Worm (Caenorhabditis elegans) whole organism, young adult: ENCODE measurements around the gene sod-1.
A peak's percentile ranks its signal among the peaks of the same experiment; 100 is the strongest.

Source experiments
- B0035.1 ChIP-seq: sonication (generic microtip); optimal IDR thresholded peaks from 2 replicates; lab custom pipeline; 2016; ENCODE audit warnings: missing genetic modification characterization, mild to moderate bottlenecking, missing compliant biosample characterization, missing genotype, missing genetic modification reagents
- C17E4.6 ChIP-seq: fragments of 200-800 bp; sonication (Bioruptor generic); IDR thresholded peaks from 2 replicates; pipeline ENCODE4 v1.3.6; 2022; ENCODE audit warnings: missing genetic modification reagents, missing genetic modification characterization, missing compliant biosample characterization
- D2030.7 ChIP-seq: fragments of 200-800 bp; sonication (Bioruptor generic); IDR thresholded peaks from 2 replicates; pipeline ENCODE4 v1.3.6; 2022; ENCODE audit warnings: missing genetic modification reagents, missing genetic modification characterization, missing compliant biosample characterization
- F23B12.7 ChIP-seq: sonication (generic microtip); optimal IDR thresholded peaks from 2 replicates; lab custom pipeline; 2017; ENCODE audit warnings: missing genetic modification characterization, mild to moderate bottlenecking, missing compliant biosample characterization, antibody characterized with exemption, moderate library complexity; ENCODE audit not compliant: insufficient read depth
- F52B5.7 ChIP-seq: sonication (generic microtip); optimal IDR thresholded peaks from 2 replicates; lab custom pipeline; 2016; ENCODE audit warnings: mild to moderate bottlenecking, missing genetic modification characterization, missing compliant biosample characterization
- F55B11.4 ChIP-seq: sonication (generic microtip); optimal IDR thresholded peaks from 2 replicates; lab custom pipeline; 2016; ENCODE audit warnings: missing compliant biosample characterization, missing genetic modification characterization, borderline replicate concordance; ENCODE audit not compliant: insufficient read depth
- F57A8.1 ChIP-seq: fragments of 200-800 bp; sonication (Bioruptor generic); optimal IDR thresholded peaks from 2 replicates; lab custom pipeline; 2018; ENCODE audit warnings: mild to moderate bottlenecking, missing genetic modification characterization, moderate library complexity, missing compliant biosample characterization
- T26A5.8 ChIP-seq: sonication (generic microtip); optimal IDR thresholded peaks from 2 replicates; lab custom pipeline; 2016; ENCODE audit warnings: missing genetic modification characterization, missing compliant biosample characterization
- Y95B8A.8 ChIP-seq: fragments of 200-800 bp; sonication (Bioruptor generic); IDR thresholded peaks from 2 replicates; pipeline ENCODE4 v1.3.6; 2022; ENCODE audit warnings: missing genetic modification reagents, missing genetic modification characterization, missing compliant biosample characterization
- ZK185.1 ChIP-seq: sonication (generic microtip); optimal IDR thresholded peaks from 2 replicates; lab custom pipeline; 2016; ENCODE audit warnings: mild to moderate bottlenecking, missing genetic modification characterization, missing compliant biosample characterization; ENCODE audit not compliant: poor library complexity, severe bottlenecking
- attf-6 ChIP-seq: fragments of 200-800 bp; sonication (Bioruptor generic); IDR thresholded peaks from 2 replicates; pipeline ENCODE4 v1.3.6; 2022; ENCODE audit warnings: missing genetic modification reagents, missing genetic modification characterization, missing compliant biosample characterization
- bed-2 ChIP-seq: fragments of 200-800 bp; sonication (Bioruptor generic); IDR thresholded peaks from 2 replicates; pipeline ENCODE4 v1.3.6; 2022; ENCODE audit warnings: missing genetic modification reagents, missing genetic modification characterization, missing compliant biosample characterization
- ccch-3 ChIP-seq: fragments of 200-800 bp; sonication (Bioruptor generic); optimal IDR thresholded peaks from 2 replicates; lab custom pipeline; 2018; ENCODE audit warnings: mild to moderate bottlenecking, missing genetic modification characterization, missing compliant biosample characterization
- ceh-27 ChIP-seq: fragments of 200-800 bp; sonication (Bioruptor generic); optimal IDR thresholded peaks from 2 replicates; lab custom pipeline; 2018; ENCODE audit warnings: mild to moderate bottlenecking, missing genetic modification characterization, moderate library complexity, missing compliant biosample characterization
- ceh-91 ChIP-seq: fragments of 200-800 bp; sonication (Bioruptor generic); IDR thresholded peaks from 2 replicates; pipeline ENCODE4 v1.3.6; 2022; ENCODE audit warnings: missing genetic modification reagents, missing genetic modification characterization, missing compliant biosample characterization
- ekl-4 ChIP-seq: fragments of 200-800 bp; sonication (Bioruptor generic); IDR thresholded peaks from 2 replicates; pipeline ENCODE4 v1.3.6; 2022; ENCODE audit warnings: missing genetic modification reagents, missing genetic modification characterization, missing compliant biosample characterization
- hmg-1.2 ChIP-seq: fragments of 200-800 bp; sonication (Bioruptor generic); IDR thresholded peaks from 2 replicates; pipeline ENCODE4 v1.3.6; 2022; ENCODE audit warnings: missing genetic modification reagents, missing genetic modification characterization, missing compliant biosample characterization
- hmg-20 ChIP-seq: fragments of 200-800 bp; sonication (Bioruptor generic); IDR thresholded peaks from 2 replicates; pipeline ENCODE4 v1.3.6; 2022; ENCODE audit warnings: missing genetic modification reagents, missing genetic modification characterization, missing compliant biosample characterization
- hsf-1 ChIP-seq: fragments of 200-800 bp; sonication (Bioruptor generic); IDR thresholded peaks from 2 replicates; pipeline ENCODE4 v1.3.6; 2022; ENCODE audit warnings: missing genetic modification reagents, missing genetic modification characterization, missing compliant biosample characterization
- let-607 ChIP-seq, 2 experiments: fragments of 200-800 bp in 1 of 2; sonication (Bioruptor generic) in 1 of 2; sonication (generic microtip) in 1 of 2; optimal IDR thresholded peaks; 2 replicates each; lab custom pipeline; 2016 to 2018; ENCODE audit warnings: mild to moderate bottlenecking in 2 of 2, missing compliant biosample characterization in 2 of 2, missing genetic modification characterization in 2 of 2, moderate library complexity in 2 of 2, missing genotype in 1 of 2
- lin-35 ChIP-seq, 3 experiments: fragments of 150-350 bp in 2 of 3; sonication (generic microtip) in 1 of 3; optimal IDR thresholded peaks; 2 replicates each; lab custom pipeline; 2014 to 2018; ENCODE audit warnings: missing biosample characterization in 3 of 3, missing genetic modification characterization in 3 of 3, missing genetic modification reagents in 3 of 3
- lin-40 ChIP-seq: sonication (generic microtip); optimal IDR thresholded peaks from 2 replicates; lab custom pipeline; 2016; ENCODE audit warnings: missing genetic modification characterization, mild to moderate bottlenecking, missing compliant biosample characterization, missing genotype, missing genetic modification reagents
- lir-1 ChIP-seq: fragments of 200-800 bp; sonication (Bioruptor generic); conservative IDR thresholded peaks from 2 replicates; pipeline ENCODE4 v1.3.6; 2022; ENCODE audit warnings: missing genetic modification reagents, missing genetic modification characterization, missing compliant biosample characterization
- lsl-1 ChIP-seq: fragments of 200-800 bp; sonication (Bioruptor generic); optimal IDR thresholded peaks from 2 replicates; lab custom pipeline; 2018; ENCODE audit warnings: mild to moderate bottlenecking, missing genetic modification characterization, moderate library complexity, missing compliant biosample characterization
- lsy-27 ChIP-seq: sonication (generic microtip); optimal IDR thresholded peaks from 2 replicates; lab custom pipeline; 2017; ENCODE audit warnings: missing genetic modification characterization, mild to moderate bottlenecking, missing compliant biosample characterization, antibody characterized with exemption, missing genotype, borderline replicate concordance; ENCODE audit not compliant: insufficient read depth
- madf-10 ChIP-seq: sonication (generic microtip); optimal IDR thresholded peaks from 2 replicates; lab custom pipeline; 2016; ENCODE audit warnings: mild to moderate bottlenecking, missing genetic modification characterization, missing compliant biosample characterization
- madf-3 ChIP-seq: fragments of 200-800 bp; sonication (Bioruptor generic); IDR thresholded peaks from 2 replicates; pipeline ENCODE4 v1.3.6; 2022; ENCODE audit warnings: missing genetic modification reagents, missing genetic modification characterization, missing compliant biosample characterization
- madf-6 ChIP-seq: fragments of 200-800 bp; sonication (Bioruptor generic); IDR thresholded peaks from 2 replicates; pipeline ENCODE4 v1.3.6; 2022; ENCODE audit warnings: missing genetic modification reagents, missing genetic modification characterization, missing compliant biosample characterization
- mes-4 ChIP-seq: sonication (generic microtip); optimal IDR thresholded peaks from 2 replicates; lab custom pipeline; 2016; ENCODE audit warnings: missing genotype, missing genetic modification characterization, missing compliant biosample characterization
- nfya-1 ChIP-seq: sonication (generic microtip); optimal IDR thresholded peaks from 2 replicates; lab custom pipeline; 2017; ENCODE audit warnings: antibody characterized with exemption, missing compliant biosample characterization, missing genetic modification characterization, borderline replicate concordance; ENCODE audit not compliant: insufficient read depth
- nhr-179 ChIP-seq: sonication (generic microtip); optimal IDR thresholded peaks from 2 replicates; lab custom pipeline; 2016; ENCODE audit warnings: mild to moderate bottlenecking, missing genetic modification characterization, missing compliant biosample characterization
- rcor-1 ChIP-seq: fragments of 200-800 bp; sonication (Bioruptor generic); IDR thresholded peaks from 2 replicates; pipeline ENCODE4 v1.3.6; 2022; ENCODE audit warnings: missing genetic modification reagents, missing genetic modification characterization, missing compliant biosample characterization
- rec-8 ChIP-seq, 2 experiments: sonication (generic microtip); optimal IDR thresholded peaks; 2 replicates each; lab custom pipeline; 2016; ENCODE audit warnings: mild to moderate bottlenecking in 2 of 2, missing genetic modification characterization in 2 of 2, missing genetic modification reagents in 2 of 2, missing genotype in 2 of 2, missing biosample characterization in 1 of 2, missing compliant biosample characterization in 1 of 2, moderate library complexity in 1 of 2
- rpc-1 ChIP-seq, 2 experiments: fragments of 150-350 bp in 1 of 2; sonication (generic microtip) in 1 of 2; optimal IDR thresholded peaks; 2 replicates each; lab custom pipeline; 2014 to 2018; ENCODE audit warnings: missing biosample characterization in 1 of 2, missing genetic modification characterization in 1 of 2, missing genetic modification reagents in 1 of 2, missing genotype in 1 of 2
- sea-2 ChIP-seq: fragments of 200-800 bp; sonication (Bioruptor generic); IDR thresholded peaks from 2 replicates; pipeline ENCODE4 v1.3.6; 2022; ENCODE audit warnings: missing genetic modification characterization, missing compliant biosample characterization
- snpc-1.1 ChIP-seq: sonication (generic microtip); optimal IDR thresholded peaks from 2 replicates; lab custom pipeline; 2017; ENCODE audit warnings: missing genetic modification characterization, mild to moderate bottlenecking, missing compliant biosample characterization, antibody characterized with exemption, moderate library complexity, missing genotype, missing genetic modification reagents; ENCODE audit not compliant: insufficient read depth
- snpc-3.4 ChIP-seq: sonication (generic microtip); optimal IDR thresholded peaks from 2 replicates; lab custom pipeline; 2017; ENCODE audit warnings: missing genetic modification characterization, mild to moderate bottlenecking, missing compliant biosample characterization, antibody characterized with exemption, moderate library complexity, missing genotype, missing genetic modification reagents
- somi-1 ChIP-seq: fragments of 200-800 bp; sonication (Bioruptor generic); optimal IDR thresholded peaks from 2 replicates; lab custom pipeline; 2018; ENCODE audit warnings: mild to moderate bottlenecking, missing genetic modification characterization, missing compliant biosample characterization
- unc-130 ChIP-seq: sonication (generic microtip); optimal IDR thresholded peaks from 2 replicates; lab custom pipeline; 2016; ENCODE audit warnings: missing genetic modification reagents, missing genetic modification characterization, missing compliant biosample characterization
- xnd-1 ChIP-seq: sonication (generic microtip); optimal IDR thresholded peaks from 2 replicates; lab custom pipeline; 2016; ENCODE audit warnings: missing genotype, missing genetic modification reagents, missing genetic modification characterization, missing compliant biosample characterization
- ztf-22 ChIP-seq: fragments of 200-800 bp; sonication (Bioruptor generic); optimal IDR thresholded peaks from 2 replicates; lab custom pipeline; 2018; ENCODE audit warnings: mild to moderate bottlenecking, missing genetic modification characterization, moderate library complexity, missing compliant biosample characterization
- ztf-25 ChIP-seq: fragments of 200-800 bp; sonication (Bioruptor generic); IDR thresholded peaks from 2 replicates; pipeline ENCODE4 v1.3.6; 2022; ENCODE audit warnings: missing genetic modification reagents, missing genetic modification characterization, missing compliant biosample characterization
- ztf-26 ChIP-seq: sonication (generic microtip); optimal IDR thresholded peaks from 2 replicates; lab custom pipeline; 2017; ENCODE audit warnings: missing genetic modification characterization, missing compliant biosample characterization
- ztf-3 ChIP-seq: fragments of 200-800 bp; sonication (Bioruptor generic); optimal IDR thresholded peaks from 2 replicates; lab custom pipeline; 2018; ENCODE audit warnings: mild to moderate bottlenecking, missing genetic modification characterization, missing compliant biosample characterization
- ztf-6 ChIP-seq: fragments of 200-800 bp; sonication (Bioruptor generic); IDR thresholded peaks from 2 replicates; pipeline ENCODE4 v1.3.6; 2022; ENCODE audit warnings: missing genetic modification reagents, missing genetic modification characterization, missing compliant biosample characterization

Gene sod-1

DNA sequence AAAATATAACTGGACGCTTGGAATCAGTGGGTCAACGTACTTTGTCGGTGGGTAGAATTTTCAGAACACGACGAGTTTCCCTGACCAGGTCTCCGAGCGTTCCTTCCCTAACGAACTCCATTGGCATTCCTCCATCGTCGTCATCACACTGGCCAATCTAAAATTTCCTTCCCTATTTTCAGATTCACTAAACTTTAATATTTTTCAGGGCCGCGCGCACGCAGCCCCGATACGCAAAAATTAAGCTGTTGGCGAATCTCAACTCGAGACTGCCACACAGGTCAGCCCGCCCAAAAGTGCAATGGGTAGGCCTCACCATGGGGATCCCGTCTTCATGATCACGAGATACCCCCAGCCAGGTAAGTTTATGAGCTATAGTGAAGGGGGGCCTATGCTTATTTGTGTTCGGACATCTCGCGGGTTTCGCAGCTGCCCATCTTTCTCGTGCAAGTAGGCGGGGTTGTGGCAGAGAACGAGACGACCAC lies 5.5 kb downstream of the sod-1 start:
- TF ChIP-seq lin-35 (GFP tag; optimal IDR thresholded peaks at IDR 0.05; lab: Kevin White, UChicago): peak in 1 of 3 experiments; percentile 44
- TF ChIP-seq ztf-3: peak; percentile 9
- TF ChIP-seq ztf-25 (GFP tag; lab: Robert Waterston, UW): peak; percentile 6; the same call in 1 of the 2 replicates
- TF ChIP-seq B0035.1 (tag; lab: Kevin White, UChicago): peak; percentile 57
- peak in 1 of 2 experiments; percentile 61 for TF ChIP-seq rec-8 (tag; optimal IDR thresholded peaks at IDR 0.05; lab: Kevin White, UChicago)
- peak; percentile 40 for TF ChIP-seq ceh-27 (GFP tag; lab: Kevin White, UChicago)
- TF ChIP-seq bed-2 (GFP tag; lab: Robert Waterston, UW): no peak
- peak; percentile 67 for TF ChIP-seq F52B5.7
- 0 out of 2 replicates have a peak, but pooled peaks have one; percentile 73 for TF ChIP-seq ztf-6 (GFP tag; lab: Robert Waterston, UW)
- no peak for TF ChIP-seq ccch-3 (GFP tag; lab: Kevin White, UChicago)
- TF ChIP-seq sea-2: 0 out of 2 replicates have a peak, but pooled peaks have one; percentile 76
- TF ChIP-seq xnd-1 (tag; lab: Kevin White, UChicago): peak; percentile 55
- TF ChIP-seq lir-1 (GFP tag; lab: Robert Waterston, UW): peak; percentile 65
- TF ChIP-seq F23B12.7: peak; percentile 53
- TF ChIP-seq madf-6 (GFP tag; lab: Robert Waterston, UW): peak; percentile 88
- no peak for TF ChIP-seq nhr-179 (tag; lab: Kevin White, UChicago)
- TF ChIP-seq nfya-1: no peak
- peak; percentile 57 for TF ChIP-seq lin-40 (tag; lab: Kevin White, UChicago)
- TF ChIP-seq T26A5.8: peak; percentile 49
- TF ChIP-seq snpc-3.4 (tag; lab: Kevin White, UChicago): peak; percentile 93
- TF ChIP-seq rcor-1 (GFP tag; lab: Robert Waterston, UW): peak; percentile 84
- TF ChIP-seq let-607 (tag; optimal IDR thresholded peaks at IDR 0.05; lab: Kevin White, UChicago): no peak
- no peak for TF ChIP-seq somi-1
- peak; percentile 89 for TF ChIP-seq hmg-1.2
- peak; percentile 56 for TF ChIP-seq mes-4 (tag; lab: Kevin White, UChicago)
- peak; percentile 68; the same call in 1 of the 2 replicates for TF ChIP-seq madf-3 (GFP tag; lab: Robert Waterston, UW)
- TF ChIP-seq madf-10 (tag; lab: Kevin White, UChicago): peak; percentile 42
- TF ChIP-seq C17E4.6 (GFP tag; lab: Robert Waterston, UW): peak; percentile 74
- peak; percentile 58 for TF ChIP-seq hsf-1 (GFP tag; lab: Robert Waterston, UW)
- peak; percentile 13 for TF ChIP-seq ztf-26 (tag; lab: Kevin White, UChicago)
- TF ChIP-seq ZK185.1: peak; percentile 35
- peak; percentile 69; the same call in 1 of the 2 replicates for TF ChIP-seq hmg-20 (GFP tag; lab: Robert Waterston, UW)
- no peak for TF ChIP-seq rpc-1 (optimal IDR thresholded peaks at IDR 0.05; lab: Kevin White, UChicago)
- peak; percentile 4 for TF ChIP-seq rpc-1 (tag; optimal IDR thresholded peaks at IDR 0.05; lab: Kevin White, UChicago)
- peak; percentile 93 for TF ChIP-seq ekl-4 (GFP tag; lab: Robert Waterston, UW)
- TF ChIP-seq lsl-1 (GFP tag; lab: Kevin White, UChicago): peak; percentile 84
- peak; percentile 81 for TF ChIP-seq Y95B8A.8
- TF ChIP-seq ztf-22 (GFP tag; lab: Kevin White, UChicago): peak; percentile 8
- peak; percentile 37 for TF ChIP-seq F57A8.1 (GFP tag; lab: Kevin White, UChicago)
- TF ChIP-seq unc-130: peak; percentile 85
- TF ChIP-seq D2030.7 (GFP tag; lab: Robert Waterston, UW): peak; percentile 97
- TF ChIP-seq F55B11.4 (tag; lab: Kevin White, UChicago): no peak
- TF ChIP-seq ceh-91 (GFP tag; lab: Robert Waterston, UW): peak; percentile 73
- peak; percentile 97 for TF ChIP-seq snpc-1.1 (tag; lab: Kevin White, UChicago)
- peak; percentile 92 for TF ChIP-seq attf-6 (GFP tag; lab: Robert Waterston, UW)
- TF ChIP-seq lsy-27 (tag; lab: Kevin White, UChicago): no peak
